Fruit fly (Drosophila melanogaster): ENCODE data around the gene Con.

Con gene

DNA sequence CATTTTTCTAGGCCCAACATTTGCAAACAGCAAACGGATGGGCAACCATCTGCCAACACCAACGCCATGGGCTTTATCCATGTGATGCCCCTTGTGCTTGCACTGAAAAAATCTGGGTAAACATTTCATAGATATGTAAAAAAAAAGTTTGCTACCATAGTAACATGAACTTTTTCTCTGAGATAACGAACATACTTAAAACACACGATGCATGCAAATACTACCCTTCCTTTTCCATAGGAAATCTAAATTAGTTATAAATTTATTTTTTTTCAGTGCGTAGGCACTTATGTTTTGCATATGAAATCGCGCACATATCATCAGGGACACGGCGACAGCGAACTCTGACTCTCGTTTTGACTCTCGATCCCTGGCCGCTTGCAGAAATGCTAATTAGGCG, 2.0 kb upstream of the Con start:
- TF ChIP-seq vnd (GFP tag; IDR thresholded peaks at IDR 0.05; ENCODE audit: partially characterized antibody): no peak
- TF ChIP-seq CG7556 (GFP tag; optimal IDR thresholded peaks at IDR 0.05): no peak
- no peak for TF ChIP-seq cwo (GFP tag; optimal IDR thresholded peaks at IDR 0.05)
- no peak for TF ChIP-seq ac (GFP tag; optimal IDR thresholded peaks at IDR 0.05)

DNA sequence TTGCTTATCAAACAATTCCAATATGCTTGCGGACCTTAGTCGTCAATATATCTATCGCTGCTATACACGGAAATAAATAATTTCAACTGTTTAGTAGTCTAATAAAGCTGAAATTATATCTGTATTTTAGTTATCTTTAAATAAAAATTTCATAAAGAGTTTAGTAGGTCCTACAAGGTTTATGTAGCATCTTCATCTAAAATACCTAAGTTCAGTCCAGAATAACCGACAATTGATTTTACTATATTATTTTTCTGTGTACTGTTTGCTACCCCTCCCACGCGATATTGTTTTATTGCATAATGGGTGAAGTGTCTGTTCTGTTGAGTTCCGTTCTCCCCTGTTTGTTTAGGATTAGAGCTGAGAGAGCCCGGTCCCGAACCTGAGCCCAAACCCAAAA, 61.3 kb downstream of the Con start:
- TF ChIP-seq ranshi (GFP tag; IDR thresholded peaks at IDR 0.05): no peak
- peak; percentile 37 for TF ChIP-seq Chrac-16 (GFP tag; optimal IDR thresholded peaks at IDR 0.05)
- TF ChIP-seq C15 (GFP tag; IDR thresholded peaks at IDR 0.05): no peak
- no peak for TF ChIP-seq danr (GFP tag; IDR thresholded peaks at IDR 0.05)
- TF ChIP-seq bsh (GFP tag; optimal IDR thresholded peaks at IDR 0.05): peak in 1 of 2 experiments; percentile 68
- TF ChIP-seq fu2 (GFP tag; optimal IDR thresholded peaks at IDR 0.05): no peak
- no peak for TF ChIP-seq CG11560 (tag; IDR thresholded peaks at IDR 0.05)
- TF ChIP-seq MESR4 (GFP tag; optimal IDR thresholded peaks at IDR 0.05): no peak
- peak; percentile 52 for TF ChIP-seq CG18262 (tag; optimal IDR thresholded peaks at IDR 0.05)
- no peak for TF ChIP-seq CG10462 (GFP tag; optimal IDR thresholded peaks at IDR 0.05)
- no peak for TF ChIP-seq CG16813 (GFP tag; IDR thresholded peaks at IDR 0.05; ENCODE audit: partially characterized antibody)
- TF ChIP-seq twi (tag; optimal IDR thresholded peaks at IDR 0.05): no peak
- peak; percentile 53 for TF ChIP-seq CG15696 (tag; optimal IDR thresholded peaks at IDR 0.05)
- peak; percentile 41; the same call in 1 of the 2 replicates for TF ChIP-seq CG17328 (GFP tag; IDR thresholded peaks at IDR 0.05)
- TF ChIP-seq CG13287 (GFP tag; IDR thresholded peaks at IDR 0.05; ENCODE audit: partially characterized antibody): no peak
- TF ChIP-seq CG10979 (tag; optimal IDR thresholded peaks at IDR 0.05): peak; percentile 64
- peak; percentile 22 for TF ChIP-seq CG13424 (tag; optimal IDR thresholded peaks at IDR 0.05)
- TF ChIP-seq D19B (GFP tag; optimal IDR thresholded peaks at IDR 0.05): no peak
- TF ChIP-seq Awh (GFP tag; IDR thresholded peaks at IDR 0.05): no peak
- no peak for TF ChIP-seq Hmr (GFP tag; optimal IDR thresholded peaks at IDR 0.05)
- no peak for TF ChIP-seq pnt (GFP tag; optimal IDR thresholded peaks at IDR 0.05)
- no peak for TF ChIP-seq Meics (GFP tag; optimal IDR thresholded peaks at IDR 0.05)
- no peak for TF ChIP-seq Ravus (GFP tag; IDR thresholded peaks at IDR 0.05)
- peak; percentile 36 for TF ChIP-seq CG8388 (GFP tag; optimal IDR thresholded peaks at IDR 0.05)
- TF ChIP-seq cato (GFP tag; optimal IDR thresholded peaks at IDR 0.05; ENCODE audit: borderline replicate concordance): no peak
- no peak for TF ChIP-seq ab (GFP tag; optimal IDR thresholded peaks at IDR 0.05)
- TF ChIP-seq CG15073 (GFP tag; optimal IDR thresholded peaks at IDR 0.05): no peak
- no peak for TF ChIP-seq psq (GFP tag; optimal IDR thresholded peaks at IDR 0.05)
- no peak for TF ChIP-seq CG6765 (GFP tag; optimal IDR thresholded peaks at IDR 0.05)
- TF ChIP-seq crp (GFP tag; optimal IDR thresholded peaks at IDR 0.05): no peak
- TF ChIP-seq usp (GFP tag; optimal IDR thresholded peaks at IDR 0.05): no peak
- TF ChIP-seq Tbp (GFP tag; optimal IDR thresholded peaks at IDR 0.05): no peak
- no peak for TF ChIP-seq oc (tag; optimal IDR thresholded peaks at IDR 0.05)
- TF ChIP-seq zen2 (GFP tag; IDR thresholded peaks at IDR 0.05; ENCODE audit: partially characterized antibody): no peak
- TF ChIP-seq CG15601 (tag; optimal IDR thresholded peaks at IDR 0.05): peak; percentile 23
- no peak for TF ChIP-seq CG17912 (GFP tag; optimal IDR thresholded peaks at IDR 0.05)
- TF ChIP-seq CG10274 (GFP tag; optimal IDR thresholded peaks at IDR 0.05): no peak
- no peak for TF ChIP-seq GATAe (GFP tag; conservative IDR thresholded peaks at IDR 0.05)
- TF ChIP-seq Xrp1 (GFP tag; IDR thresholded peaks at IDR 0.05): peak; percentile 70
- TF ChIP-seq bowl (GFP tag; IDR thresholded peaks at IDR 0.05): no peak
- no peak for TF ChIP-seq Dp (GFP tag; optimal IDR thresholded peaks at IDR 0.05)
- TF ChIP-seq kay (GFP tag; optimal IDR thresholded peaks at IDR 0.05): no peak
- no peak for TF ChIP-seq CG1647 (GFP tag; optimal IDR thresholded peaks at IDR 0.05)
- no peak for TF ChIP-seq tgo (GFP tag; IDR thresholded peaks at IDR 0.05)
- 0 out of 3 replicates have a peak, but pooled peaks have one; percentile 27 for TF ChIP-seq CG17361 (GFP tag; IDR thresholded peaks at IDR 0.05)
- TF ChIP-seq Lhr (GFP tag; optimal IDR thresholded peaks at IDR 0.05): no peak

Measured in whole organism, embryonic.